Worm (Caenorhabditis elegans) whole organism, young adult: ENCODE measurements around the gene pgl-1.

Experiments
- B0261.1 ChIP-seq: sonication (generic microtip); optimal IDR thresholded peaks from 2 replicates; lab custom pipeline; 2016; ENCODE audit warnings: mild to moderate bottlenecking, missing genetic modification characterization, moderate library complexity, missing compliant biosample characterization
- B0336.3 ChIP-seq: fragments of 200-800 bp; sonication (Bioruptor generic); IDR thresholded peaks from 2 replicates; pipeline ENCODE4 v1.3.6; 2022; ENCODE audit warnings: missing genetic modification characterization, missing compliant biosample characterization
- F52B5.7 ChIP-seq: sonication (generic microtip); optimal IDR thresholded peaks from 2 replicates; lab custom pipeline; 2016; ENCODE audit warnings: mild to moderate bottlenecking, missing genetic modification characterization, missing compliant biosample characterization
- T26A5.8 ChIP-seq: sonication (generic microtip); optimal IDR thresholded peaks from 2 replicates; lab custom pipeline; 2016; ENCODE audit warnings: missing genetic modification characterization, missing compliant biosample characterization
- Y53G8AR.9 ChIP-seq: fragments of 200-800 bp; sonication (Bioruptor generic); conservative IDR thresholded peaks from 2 replicates; pipeline ENCODE4 v1.3.6; 2022; ENCODE audit warnings: missing genetic modification reagents, missing genetic modification characterization, missing compliant biosample characterization
- Y56A3A.18 ChIP-seq: fragments of 200-800 bp; sonication (Bioruptor generic); IDR thresholded peaks from 2 replicates; pipeline ENCODE4 v1.3.6; 2022; ENCODE audit warnings: missing genetic modification reagents, missing genetic modification characterization, missing compliant biosample characterization
- Y95B8A.8 ChIP-seq: fragments of 200-800 bp; sonication (Bioruptor generic); IDR thresholded peaks from 2 replicates; pipeline ENCODE4 v1.3.6; 2022; ENCODE audit warnings: missing genetic modification reagents, missing genetic modification characterization, missing compliant biosample characterization
- ama-1 ChIP-seq, 3 experiments: fragments of 150-350 bp in 1 of 3; sonication (generic microtip) in 2 of 3; optimal IDR thresholded peaks; 2 replicates each; lab custom pipeline; 2014 to 2018; ENCODE audit warnings: missing biosample characterization in 2 of 3, missing genetic modification characterization in 2 of 3, missing genetic modification reagents in 2 of 3
- bed-1 ChIP-seq: fragments of 200-800 bp; sonication (Bioruptor generic); IDR thresholded peaks from 2 replicates; pipeline ENCODE4 v1.3.6; 2022; ENCODE audit warnings: missing genetic modification reagents, missing genetic modification characterization, missing compliant biosample characterization
- ccch-3 ChIP-seq: fragments of 200-800 bp; sonication (Bioruptor generic); optimal IDR thresholded peaks from 2 replicates; lab custom pipeline; 2018; ENCODE audit warnings: mild to moderate bottlenecking, missing genetic modification characterization, missing compliant biosample characterization
- cebp-2 ChIP-seq: fragments of 200-800 bp; sonication (Bioruptor generic); IDR thresholded peaks from 2 replicates; pipeline ENCODE4 v1.3.6; 2022; ENCODE audit warnings: missing genetic modification characterization, missing compliant biosample characterization
- ceh-100 ChIP-seq: fragments of 200-800 bp; sonication (Bioruptor generic); IDR thresholded peaks from 2 replicates; pipeline ENCODE4 v1.3.6; 2022; ENCODE audit warnings: missing genetic modification reagents, missing genetic modification characterization, missing compliant biosample characterization
- ceh-40 ChIP-seq: fragments of 200-800 bp; sonication (Bioruptor generic); IDR thresholded peaks from 2 replicates; pipeline ENCODE4 v1.3.6; 2022; ENCODE audit warnings: missing genetic modification characterization, missing compliant biosample characterization
- ceh-58 ChIP-seq: fragments of 200-800 bp; sonication (Bioruptor generic); IDR thresholded peaks from 2 replicates; pipeline ENCODE4 v1.3.6; 2022; ENCODE audit warnings: missing genetic modification characterization, missing compliant biosample characterization
- ceh-91 ChIP-seq: fragments of 200-800 bp; sonication (Bioruptor generic); IDR thresholded peaks from 2 replicates; pipeline ENCODE4 v1.3.6; 2022; ENCODE audit warnings: missing genetic modification reagents, missing genetic modification characterization, missing compliant biosample characterization
- efl-1 ChIP-seq: fragments of 150-350 bp; optimal IDR thresholded peaks from 2 replicates; lab custom pipeline; 2014; ENCODE audit warnings: missing biosample characterization, missing genetic modification reagents, missing genetic modification characterization
- egl-18 ChIP-seq: fragments of 200-800 bp; sonication (Bioruptor generic); IDR thresholded peaks from 2 replicates; pipeline ENCODE4 v1.3.6; 2022; ENCODE audit warnings: missing genetic modification reagents, missing genetic modification characterization, missing compliant biosample characterization
- egrh-3 ChIP-seq: fragments of 200-800 bp; sonication (Bioruptor generic); IDR thresholded peaks from 2 replicates; pipeline ENCODE4 v1.3.6; 2022; ENCODE audit warnings: missing genetic modification reagents, missing genetic modification characterization, missing compliant biosample characterization
- ekl-4 ChIP-seq: fragments of 200-800 bp; sonication (Bioruptor generic); IDR thresholded peaks from 2 replicates; pipeline ENCODE4 v1.3.6; 2022; ENCODE audit warnings: missing genetic modification reagents, missing genetic modification characterization, missing compliant biosample characterization
- him-1 ChIP-seq: sonication (generic microtip); optimal IDR thresholded peaks from 2 replicates; lab custom pipeline; 2016; ENCODE audit warnings: missing genotype, missing genetic modification reagents, missing genetic modification characterization, missing compliant biosample characterization
- hlh-26 ChIP-seq: fragments of 200-800 bp; sonication (Bioruptor generic); conservative IDR thresholded peaks from 2 replicates; pipeline ENCODE4 v1.3.6; 2022; ENCODE audit warnings: missing genetic modification reagents, missing genetic modification characterization, missing compliant biosample characterization
- hmg-1.2 ChIP-seq: fragments of 200-800 bp; sonication (Bioruptor generic); IDR thresholded peaks from 2 replicates; pipeline ENCODE4 v1.3.6; 2022; ENCODE audit warnings: missing genetic modification reagents, missing genetic modification characterization, missing compliant biosample characterization
- hmg-20 ChIP-seq: fragments of 200-800 bp; sonication (Bioruptor generic); IDR thresholded peaks from 2 replicates; pipeline ENCODE4 v1.3.6; 2022; ENCODE audit warnings: missing genetic modification reagents, missing genetic modification characterization, missing compliant biosample characterization
- hrde-1 ChIP-seq: sonication (generic microtip); optimal IDR thresholded peaks from 2 replicates; lab custom pipeline; 2016; ENCODE audit warnings: missing genetic modification characterization, mild to moderate bottlenecking, missing compliant biosample characterization, moderate library complexity, missing genotype, missing genetic modification reagents, borderline replicate concordance
- hsf-1 ChIP-seq: fragments of 200-800 bp; sonication (Bioruptor generic); IDR thresholded peaks from 2 replicates; pipeline ENCODE4 v1.3.6; 2022; ENCODE audit warnings: missing genetic modification reagents, missing genetic modification characterization, missing compliant biosample characterization
- lin-26 ChIP-seq: fragments of 200-800 bp; sonication (Bioruptor generic); IDR thresholded peaks from 2 replicates; pipeline ENCODE4 v1.3.6; 2022; ENCODE audit warnings: missing genetic modification reagents, missing genetic modification characterization, missing compliant biosample characterization
- lin-54 ChIP-seq: fragments of 200-800 bp; sonication (Bioruptor generic); optimal IDR thresholded peaks from 2 replicates; lab custom pipeline; 2018; ENCODE audit warnings: mild to moderate bottlenecking, missing genetic modification characterization, missing compliant biosample characterization
- lsl-1 ChIP-seq: fragments of 200-800 bp; sonication (Bioruptor generic); optimal IDR thresholded peaks from 2 replicates; lab custom pipeline; 2018; ENCODE audit warnings: mild to moderate bottlenecking, missing genetic modification characterization, moderate library complexity, missing compliant biosample characterization
- mcd-1 ChIP-seq: fragments of 200-800 bp; sonication (Bioruptor generic); IDR thresholded peaks from 2 replicates; pipeline ENCODE4 v1.3.6; 2022; ENCODE audit warnings: missing genetic modification reagents, missing genetic modification characterization, missing compliant biosample characterization
- mel-28 ChIP-seq: sonication (generic microtip); optimal IDR thresholded peaks from 2 replicates; lab custom pipeline; 2016; ENCODE audit warnings: borderline replicate concordance, mild to moderate bottlenecking, missing genetic modification characterization, missing compliant biosample characterization
- pbrm-1 ChIP-seq: fragments of 200-800 bp; sonication (Bioruptor generic); IDR thresholded peaks from 2 replicates; pipeline ENCODE4 v1.3.6; 2022; ENCODE audit warnings: missing genetic modification reagents, missing genetic modification characterization, missing compliant biosample characterization
- pha-4 ChIP-seq: fragments of 150-350 bp; sonication (generic microtip); optimal IDR thresholded peaks from 2 replicates; lab custom pipeline; 2014; ENCODE audit warnings: missing biosample characterization, missing genetic modification reagents, missing genetic modification characterization
- rcor-1 ChIP-seq: fragments of 200-800 bp; sonication (Bioruptor generic); IDR thresholded peaks from 2 replicates; pipeline ENCODE4 v1.3.6; 2022; ENCODE audit warnings: missing genetic modification reagents, missing genetic modification characterization, missing compliant biosample characterization
- rec-8 ChIP-seq, 2 experiments: sonication (generic microtip); optimal IDR thresholded peaks; 2 replicates each; lab custom pipeline; 2016; ENCODE audit warnings: mild to moderate bottlenecking in 2 of 2, missing genetic modification characterization in 2 of 2, missing genetic modification reagents in 2 of 2, missing genotype in 2 of 2, missing biosample characterization in 1 of 2, missing compliant biosample characterization in 1 of 2, moderate library complexity in 1 of 2
- repo-1 ChIP-seq: sonication (generic microtip); optimal IDR thresholded peaks from 2 replicates; lab custom pipeline; 2017; ENCODE audit warnings: mild to moderate bottlenecking, missing genetic modification characterization, missing compliant biosample characterization
- snpc-1.3 ChIP-seq: sonication (generic microtip); optimal IDR thresholded peaks from 2 replicates; lab custom pipeline; 2017; ENCODE audit warnings: missing genetic modification characterization, mild to moderate bottlenecking, missing compliant biosample characterization, antibody characterized with exemption, moderate library complexity, missing genotype, missing genetic modification reagents; ENCODE audit not compliant: insufficient read depth
- sptf-2 ChIP-seq: fragments of 200-800 bp; sonication (Bioruptor generic); optimal IDR thresholded peaks from 2 replicates; lab custom pipeline; 2018; ENCODE audit warnings: mild to moderate bottlenecking, missing genetic modification characterization, missing compliant biosample characterization
- ztf-18 ChIP-seq: sonication (generic microtip); optimal IDR thresholded peaks from 2 replicates; lab custom pipeline; 2016; ENCODE audit warnings: missing genotype, mild to moderate bottlenecking, missing genetic modification characterization, missing compliant biosample characterization
- ztf-25 ChIP-seq: fragments of 200-800 bp; sonication (Bioruptor generic); IDR thresholded peaks from 2 replicates; pipeline ENCODE4 v1.3.6; 2022; ENCODE audit warnings: missing genetic modification reagents, missing genetic modification characterization, missing compliant biosample characterization

The pgl-1 gene

DNA sequence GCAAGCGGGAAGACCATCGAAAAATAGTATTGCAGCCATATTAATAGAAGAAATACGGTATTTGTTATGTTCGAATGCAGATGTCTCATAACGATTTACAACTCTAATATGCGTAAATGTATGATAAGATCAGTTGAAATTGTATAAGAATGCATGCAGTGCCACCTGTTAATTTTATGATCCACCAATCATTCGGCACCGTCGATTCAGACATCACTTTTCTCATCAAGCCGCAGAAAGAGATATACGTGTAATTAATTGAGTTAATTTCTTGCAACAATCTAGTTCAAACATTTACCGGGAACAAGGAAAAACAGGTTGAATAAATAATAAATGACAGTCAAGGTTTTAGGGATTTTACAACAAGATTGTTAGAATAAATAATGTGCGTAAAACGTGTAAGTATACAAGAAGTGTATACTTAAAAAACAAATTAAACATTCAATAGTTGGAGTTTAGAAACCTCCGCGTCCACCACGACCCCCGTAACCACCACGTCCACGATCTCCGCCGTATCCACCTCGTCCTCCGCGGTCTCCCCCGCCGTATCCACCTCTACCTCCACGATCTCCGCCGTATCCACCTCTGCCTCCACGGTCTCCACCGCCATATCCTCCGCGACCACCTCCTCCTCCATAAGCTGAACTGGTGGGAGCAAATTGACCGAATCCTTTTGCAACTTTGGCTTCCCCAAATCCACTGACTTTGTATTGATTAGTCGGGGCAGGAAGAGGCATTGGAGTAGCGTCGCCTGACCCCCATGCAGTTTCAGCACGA, 2.8 kb downstream of the pgl-1 start (continued):
- TF ChIP-seq lin-26 (GFP tag; lab: Robert Waterston, UW): peak; percentile 64; the same call in 1 of the 2 replicates
- peak; percentile 42 for TF ChIP-seq lsl-1 (GFP tag; lab: Kevin White, UChicago)
- no peak for TF ChIP-seq ztf-25 (GFP tag; lab: Robert Waterston, UW)
- 0 out of 2 replicates have a peak, but pooled peaks have one; percentile 30 for TF ChIP-seq ceh-40 (GFP tag; lab: Robert Waterston, UW)
- TF ChIP-seq rcor-1 (GFP tag; lab: Robert Waterston, UW): peak; percentile 75
- TF ChIP-seq ztf-18: peak; percentile 15
- TF ChIP-seq mcd-1 (GFP tag; lab: Robert Waterston, UW): no peak
- TF ChIP-seq cebp-2 (GFP tag; lab: Robert Waterston, UW): peak; percentile 75; the same call in 1 of the 2 replicates
- 0 out of 2 replicates have a peak, but pooled peaks have one; percentile 66 for TF ChIP-seq ceh-58 (GFP tag; lab: Robert Waterston, UW)
- peak; percentile 71; the same call in 1 of the 2 replicates for TF ChIP-seq egrh-3 (GFP tag; lab: Robert Waterston, UW)
- no peak for TF ChIP-seq F52B5.7 (tag; lab: Kevin White, UChicago)
- TF ChIP-seq hmg-1.2 (GFP tag; lab: Robert Waterston, UW): peak; percentile 36; the same call in 1 of the 2 replicates
- peak; percentile 51 for TF ChIP-seq B0336.3
- peak; percentile 38 for TF ChIP-seq him-1 (tag; lab: Kevin White, UChicago)
- peak; percentile 0 for TF ChIP-seq efl-1 (GFP tag; lab: Kevin White, UChicago)
- TF ChIP-seq ceh-100: peak; percentile 58; the same call in 1 of the 2 replicates
- TF ChIP-seq snpc-1.3 (tag; lab: Kevin White, UChicago): peak; percentile 53
- peak; percentile 80 for TF ChIP-seq hsf-1 (GFP tag; lab: Robert Waterston, UW)
- TF ChIP-seq repo-1 (tag; lab: Kevin White, UChicago): no peak
- no peak for TF ChIP-seq ama-1 (optimal IDR thresholded peaks at IDR 0.05; lab: Kevin White, UChicago)
- TF ChIP-seq ama-1 (GFP tag; optimal IDR thresholded peaks at IDR 0.05; lab: Kevin White, UChicago): peak; percentile 57 to 95
- TF ChIP-seq Y53G8AR.9 (GFP tag; lab: Robert Waterston, UW): peak; percentile 80
- 0 out of 2 replicates have a peak, but pooled peaks have one; percentile 35 for TF ChIP-seq Y95B8A.8
- peak; percentile 60 for TF ChIP-seq pbrm-1
- no peak for TF ChIP-seq B0261.1 (tag; lab: Kevin White, UChicago)
- peak; percentile 78; the same call in 1 of the 2 replicates for TF ChIP-seq egl-18 (GFP tag; lab: Robert Waterston, UW)
- TF ChIP-seq ekl-4: peak; percentile 84
- no peak for TF ChIP-seq rec-8 (tag; optimal IDR thresholded peaks at IDR 0.05; lab: Kevin White, UChicago)
- TF ChIP-seq Y56A3A.18 (GFP tag; lab: Robert Waterston, UW): peak; percentile 86; the same call in 1 of the 2 replicates
- TF ChIP-seq, all 124 proteins: peak for 35

DNA sequence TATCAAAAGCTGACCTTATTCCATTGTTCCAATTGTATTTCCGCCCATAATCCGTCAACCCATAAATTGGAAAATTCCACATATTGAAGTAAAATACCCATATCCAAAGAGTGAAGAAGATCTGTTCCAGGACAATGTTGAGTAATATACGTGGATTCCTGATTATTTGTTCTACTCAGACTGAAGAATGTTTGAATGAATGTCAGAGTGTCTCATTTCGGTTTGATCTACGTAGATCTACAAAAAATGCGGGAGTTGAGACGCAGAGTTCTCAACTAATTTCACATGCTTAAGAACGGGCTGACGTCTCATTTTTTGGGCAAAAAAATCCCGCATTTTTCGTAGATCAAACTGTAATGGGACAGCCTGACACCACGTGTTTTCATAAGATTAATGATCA, 4.7 kb downstream of the pgl-1 start, which contains the start of gene nhr-249:
nhr-249 (minus strand) TSS at position 101 of the 400 bp plus-strand sequence.
- no peak for TF ChIP-seq sptf-2 (GFP tag; lab: Kevin White, UChicago)
- no peak for TF ChIP-seq ztf-25 (GFP tag; lab: Robert Waterston, UW)
- TF ChIP-seq efl-1 (GFP tag; lab: Kevin White, UChicago): peak; percentile 22
- TF ChIP-seq lin-26 (GFP tag; lab: Robert Waterston, UW): no peak
- TF ChIP-seq ccch-3 (GFP tag; lab: Kevin White, UChicago): no peak
- no peak for TF ChIP-seq ceh-91

- TF ChIP-seq hlh-26 (GFP tag; lab: Robert Waterston, UW) (no peak), pha-4 (tag; lab: Kevin White, UChicago) (no peak), lin-54 (no peak), hrde-1 (no peak), T26A5.8 (tag; lab: Kevin White, UChicago) (no peak), hmg-20 (GFP tag; lab: Robert Waterston, UW) (no peak), bed-1 (GFP tag; lab: Robert Waterston, UW) (no peak), mel-28 (tag; lab: Kevin White, UChicago) (no peak)
- TF ChIP-seq, all 124 proteins: peak for 0
Observed at ce11 chrIV:6971213-6971612, 5.9 kb downstream of the pgl-1 start, which contains the start of gene ZK381.62. ZK381.62 (minus strand) TSS chrIV:6971313.
